Worm (Caenorhabditis elegans): ENCODE data around the gene ZC132.3.

ZC132.3 gene

ce11 chrV:4261385-4261784 lies 38.3 kb downstream of the ZC132.3 start:
- TF ChIP-seq ztf-23 (GFP tag; IDR thresholded peaks at IDR 0.05) (no peak), klf-2 (GFP tag; conservative IDR thresholded peaks at IDR 0.05) (no peak)

- TF ChIP-seq med-1 (GFP tag; optimal IDR thresholded peaks at IDR 0.05; ENCODE audit: insufficient read depth) = no peak
Measured at ce11 chrV:4260090-4260489, 39.6 kb downstream of the ZC132.3 start, which contains the start of gene srt-3. TSS of gene srt-3 (minus strand) at chrV:4260190.

ce11 chrV:4256474-4256873 lies 43.2 kb downstream of the ZC132.3 start, which contains the start of gene srt-14:
TSS of gene srt-14 (minus strand) at chrV:4256574.
- TF ChIP-seq T22C8.4 (GFP tag; IDR thresholded peaks at IDR 0.05) (no peak), ztf-29 (GFP tag; IDR thresholded peaks at IDR 0.05) (no peak), cog-1 (tag; optimal IDR thresholded peaks at IDR 0.05) (no peak), med-1 (GFP tag; optimal IDR thresholded peaks at IDR 0.05; ENCODE audit: insufficient read depth) (no peak), ztf-23 (GFP tag; IDR thresholded peaks at IDR 0.05) (no peak), flt-1 (GFP tag; IDR thresholded peaks at IDR 0.05) (no peak), ref-1 (GFP tag; conservative IDR thresholded peaks at IDR 0.05) (no peak), klf-2 (GFP tag; conservative IDR thresholded peaks at IDR 0.05) (no peak), tab-1 (GFP tag; IDR thresholded peaks at IDR 0.05) (no peak)

DNA sequence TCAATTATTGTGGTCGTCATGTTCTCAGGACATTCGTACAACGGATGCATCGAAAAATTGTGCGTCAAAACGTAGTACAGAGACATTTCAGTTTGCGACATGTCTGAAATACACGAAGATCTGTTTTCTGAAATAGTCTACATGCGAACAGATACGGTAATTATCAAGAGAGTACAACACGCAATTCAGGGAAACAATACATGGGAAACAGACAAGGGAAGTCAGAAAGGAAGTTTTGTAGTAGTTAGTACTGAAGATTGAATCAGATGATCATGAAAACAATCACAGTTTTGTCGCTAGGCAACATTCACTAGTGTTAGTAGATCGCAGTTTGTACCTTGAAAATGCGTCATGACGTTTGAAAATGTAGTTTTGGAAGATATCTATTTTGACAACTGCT lies 49.6 kb downstream of the ZC132.3 start, which contains the start of gene srt-13:
srt-13 (minus strand) TSS at position 101 of the 400 bp plus-strand sequence.
- TF ChIP-seq cog-1 (tag; optimal IDR thresholded peaks at IDR 0.05) (no peak), tab-1 (GFP tag; IDR thresholded peaks at IDR 0.05) (no peak), med-1 (GFP tag; optimal IDR thresholded peaks at IDR 0.05; ENCODE audit: insufficient read depth) (no peak), T22C8.4 (GFP tag; IDR thresholded peaks at IDR 0.05) (no peak), ztf-23 (GFP tag; IDR thresholded peaks at IDR 0.05) (no peak), klf-2 (GFP tag; conservative IDR thresholded peaks at IDR 0.05) (no peak)
